Worm (Caenorhabditis elegans): ENCODE measurements around the gene F13H10.6.

DNA sequence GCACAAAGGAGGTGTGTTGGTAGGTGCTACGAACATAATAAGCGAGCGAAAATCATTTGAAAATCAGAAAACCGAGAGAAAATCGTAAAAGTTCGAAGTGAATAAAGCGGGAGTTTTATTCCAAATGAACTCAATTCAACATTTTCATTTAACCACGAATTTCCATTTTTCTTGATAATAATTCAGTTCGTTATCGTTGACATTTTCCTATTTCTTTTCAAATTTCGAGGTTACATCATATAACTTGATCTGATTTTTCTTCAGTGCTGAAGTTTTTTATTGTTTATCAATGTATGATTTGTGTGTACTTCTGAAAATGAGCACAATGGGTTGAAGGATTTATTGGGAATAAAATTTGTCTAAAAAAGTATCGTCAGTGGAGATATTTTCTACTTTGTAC is 22.5 kb downstream of the F13H10.6 start:
- TF ChIP-seq T26A8.4 (GFP tag; IDR thresholded peaks at IDR 0.05) (no peak), ceh-82 (tag; optimal IDR thresholded peaks at IDR 0.05) (no peak), egl-43 (GFP tag; IDR thresholded peaks at IDR 0.05) (no peak)
